Worm (Caenorhabditis elegans): ENCODE data around the gene D2085.7.

Gene D2085.7

ce11 chrII:8646437-8646836 lies 5.3 kb downstream of the D2085.7 start:
- no peak for TF ChIP-seq sptf-1 (tag; optimal IDR thresholded peaks at IDR 0.05)
- TF ChIP-seq unc-62 (GFP tag; optimal IDR thresholded peaks at IDR 0.05): no peak
- no peak for TF ChIP-seq ceh-43 (GFP tag; optimal IDR thresholded peaks at IDR 0.05)
- TF ChIP-seq zip-8 (tag; optimal IDR thresholded peaks at IDR 0.05): no peak
- no peak for TF ChIP-seq snpc-4 (tag; optimal IDR thresholded peaks at IDR 0.05)
- TF ChIP-seq ceh-83 (GFP tag; optimal IDR thresholded peaks at IDR 0.05): no peak
- no peak for TF ChIP-seq ces-1 (GFP tag; optimal IDR thresholded peaks at IDR 0.05)
- TF ChIP-seq ztf-11 (tag; optimal IDR thresholded peaks at IDR 0.05): no peak
- no peak for TF ChIP-seq blmp-1 (tag; optimal IDR thresholded peaks at IDR 0.05)
- no peak for TF ChIP-seq mep-1 (tag; optimal IDR thresholded peaks at IDR 0.05)
- TF ChIP-seq lin-32 (GFP tag; optimal IDR thresholded peaks at IDR 0.05): no peak
- TF ChIP-seq bed-3 (GFP tag; optimal IDR thresholded peaks at IDR 0.05): no peak
- TF ChIP-seq mab-5 (tag; optimal IDR thresholded peaks at IDR 0.05): no peak
- no peak for TF ChIP-seq lsy-2 (tag; optimal IDR thresholded peaks at IDR 0.05)
- no peak for TF ChIP-seq elt-1 (tag; optimal IDR thresholded peaks at IDR 0.05; ENCODE audit: borderline replicate concordance, insufficient read depth)
- TF ChIP-seq ham-2 (GFP tag; optimal IDR thresholded peaks at IDR 0.05): no peak
- no peak for TF ChIP-seq cnd-1 (tag; optimal IDR thresholded peaks at IDR 0.05)
- no peak for TF ChIP-seq flh-1 (GFP tag; optimal IDR thresholded peaks at IDR 0.05)
- TF ChIP-seq M03D4.4 (tag; optimal IDR thresholded peaks at IDR 0.05): no peak
- TF ChIP-seq mls-2 (tag; optimal IDR thresholded peaks at IDR 0.05): no peak

- TF ChIP-seq zip-8 (tag; optimal IDR thresholded peaks at IDR 0.05) (no peak), nhr-2 (tag; optimal IDR thresholded peaks at IDR 0.05) (no peak), M03D4.4 (tag; optimal IDR thresholded peaks at IDR 0.05) (no peak), ces-1 (GFP tag; optimal IDR thresholded peaks at IDR 0.05) (no peak), lsy-2 (tag; optimal IDR thresholded peaks at IDR 0.05) (no peak), lin-13 (tag; optimal IDR thresholded peaks at IDR 0.05) (no peak), pha-4 (tag; optimal IDR thresholded peaks at IDR 0.05) (no peak), unc-39 (tag; optimal IDR thresholded peaks at IDR 0.05) (no peak), sem-2 (GFP tag; optimal IDR thresholded peaks at IDR 0.05) (no peak), nhr-76 (tag; optimal IDR thresholded peaks at IDR 0.05) (no peak), blmp-1 (tag; optimal IDR thresholded peaks at IDR 0.05) (no peak), unc-62 (GFP tag; optimal IDR thresholded peaks at IDR 0.05) (no peak), ztf-11 (tag; optimal IDR thresholded peaks at IDR 0.05) (no peak), elt-1 (tag; optimal IDR thresholded peaks at IDR 0.05; ENCODE audit: borderline replicate concordance, insufficient read depth) (no peak), ceh-83 (GFP tag; optimal IDR thresholded peaks at IDR 0.05) (no peak), nhr-12 (tag; optimal IDR thresholded peaks at IDR 0.05) (no peak), bed-3 (GFP tag; optimal IDR thresholded peaks at IDR 0.05) (no peak), ceh-43 (GFP tag; optimal IDR thresholded peaks at IDR 0.05) (no peak)
Measured at ce11 chrII:8648843-8649242, 7.7 kb downstream of the D2085.7 start.

- TF ChIP-seq lin-32 (GFP tag; optimal IDR thresholded peaks at IDR 0.05): no peak
- TF ChIP-seq hlh-1 (tag; optimal IDR thresholded peaks at IDR 0.05): no peak
- no peak for TF ChIP-seq lin-13 (tag; optimal IDR thresholded peaks at IDR 0.05)
- no peak for TF ChIP-seq ztf-11 (tag; optimal IDR thresholded peaks at IDR 0.05)
- TF ChIP-seq elt-3 (tag; optimal IDR thresholded peaks at IDR 0.05): no peak
- no peak for TF ChIP-seq M03D4.4 (tag; optimal IDR thresholded peaks at IDR 0.05)
- TF ChIP-seq blmp-1 (tag; optimal IDR thresholded peaks at IDR 0.05): no peak
- TF ChIP-seq zip-8 (tag; optimal IDR thresholded peaks at IDR 0.05): no peak
- no peak for TF ChIP-seq flh-1 (GFP tag; optimal IDR thresholded peaks at IDR 0.05)
- no peak for TF ChIP-seq nhr-2 (tag; optimal IDR thresholded peaks at IDR 0.05)
- no peak for TF ChIP-seq nhr-12 (tag; optimal IDR thresholded peaks at IDR 0.05)
- no peak for TF ChIP-seq mep-1 (tag; optimal IDR thresholded peaks at IDR 0.05)
- TF ChIP-seq elt-1 (tag; optimal IDR thresholded peaks at IDR 0.05; ENCODE audit: borderline replicate concordance, insufficient read depth): no peak
- TF ChIP-seq mls-2 (tag; optimal IDR thresholded peaks at IDR 0.05): no peak
Measured at ce11 chrII:8650644-8651159, 9.5 kb downstream of the D2085.7 start, which contains the start of gene pyr-1. Gene pyr-1, plus strand, starts transcription at chrII:8651109.

ce11 chrII:8658835-8659234 lies 17.7 kb downstream of the D2085.7 start, which contains the start of gene atg-10:
Gene atg-10, plus strand, starts transcription at chrII:8659135.
- TF ChIP-seq ceh-83 (GFP tag; optimal IDR thresholded peaks at IDR 0.05): no peak
- no peak for TF ChIP-seq hlh-1 (tag; optimal IDR thresholded peaks at IDR 0.05)
- no peak for TF ChIP-seq nhr-76 (tag; optimal IDR thresholded peaks at IDR 0.05)
- TF ChIP-seq nhr-237 (tag; optimal IDR thresholded peaks at IDR 0.05): no peak
- no peak for TF ChIP-seq mls-2 (tag; optimal IDR thresholded peaks at IDR 0.05)
- TF ChIP-seq blmp-1 (tag; optimal IDR thresholded peaks at IDR 0.05): no peak
- no peak for TF ChIP-seq unc-62 (GFP tag; optimal IDR thresholded peaks at IDR 0.05)
- TF ChIP-seq sem-2 (GFP tag; optimal IDR thresholded peaks at IDR 0.05): no peak

- TF ChIP-seq sptf-1 (tag; optimal IDR thresholded peaks at IDR 0.05) (no peak), zip-8 (tag; optimal IDR thresholded peaks at IDR 0.05) (peak; percentile 56), unc-62 (GFP tag; optimal IDR thresholded peaks at IDR 0.05) (no peak), mep-1 (tag; optimal IDR thresholded peaks at IDR 0.05) (no peak), ceh-43 (GFP tag; optimal IDR thresholded peaks at IDR 0.05) (no peak)
Measured at ce11 chrII:8661539-8661938, 20.4 kb downstream of the D2085.7 start, which contains the start of the genes piga-1 and eif-2Bepsilon. Gene piga-1, minus strand, starts transcription at chrII:8661712. Gene eif-2Bepsilon, plus strand, starts transcription at chrII:8661869.
